Worm (Caenorhabditis elegans) whole organism, L2 larva: ENCODE measurements around the gene ckb-1.

Experiments used
- C34F6.9 ChIP-seq: fragments of 150-350 bp; optimal IDR thresholded peaks from 2 replicates; lab custom pipeline; 2014; ENCODE audit warnings: missing biosample characterization, missing genetic modification characterization
- F13H6.1 ChIP-seq: sonication (generic microtip); optimal IDR thresholded peaks from 2 replicates; lab custom pipeline; 2016; ENCODE audit warnings: missing genetic modification characterization, missing compliant biosample characterization
- ZK546.5 ChIP-seq: sonication (generic microtip); optimal IDR thresholded peaks from 2 replicates; lab custom pipeline; 2017; ENCODE audit warnings: missing biosample characterization, missing genetic modification characterization
- alr-1 ChIP-seq: fragments of 150-350 bp; optimal IDR thresholded peaks from 2 replicates; lab custom pipeline; 2014; ENCODE audit warnings: missing biosample characterization, missing genetic modification characterization
- aly-2 ChIP-seq: fragments of 150-350 bp; optimal IDR thresholded peaks from 2 replicates; lab custom pipeline; 2014; ENCODE audit warnings: missing biosample characterization, missing genetic modification characterization
- blmp-1 ChIP-seq: sonication (generic microtip); optimal IDR thresholded peaks from 2 replicates; lab custom pipeline; 2017; ENCODE audit warnings: missing genetic modification characterization, mild to moderate bottlenecking, missing compliant biosample characterization, antibody characterized with exemption, moderate library complexity; ENCODE audit not compliant: insufficient read depth
- ceh-82 ChIP-seq: fragments of 150-350 bp; optimal IDR thresholded peaks from 2 replicates; lab custom pipeline; 2014; ENCODE audit warnings: missing biosample characterization, missing genetic modification characterization
- crh-2 ChIP-seq: sonication (generic microtip); optimal IDR thresholded peaks from 2 replicates; lab custom pipeline; 2017; ENCODE audit warnings: missing biosample characterization, missing genetic modification characterization
- dmd-4 ChIP-seq: sonication (generic microtip); optimal IDR thresholded peaks from 2 replicates; lab custom pipeline; 2017; ENCODE audit warnings: missing biosample characterization, missing genetic modification characterization
- elt-1 ChIP-seq: fragments of 150-350 bp; optimal IDR thresholded peaks from 2 replicates; lab custom pipeline; 2014; ENCODE audit warnings: missing biosample characterization, missing genetic modification characterization
- fos-1 ChIP-seq: fragments of 150-350 bp; optimal IDR thresholded peaks from 2 replicates; lab custom pipeline; 2014; ENCODE audit warnings: missing biosample characterization, missing genetic modification characterization
- gmeb-1 ChIP-seq: fragments of 150-350 bp; optimal IDR thresholded peaks from 2 replicates; lab custom pipeline; 2014; ENCODE audit warnings: missing biosample characterization, missing genetic modification characterization
- lin-11 ChIP-seq: fragments of 150-350 bp; sonication (generic microtip); optimal IDR thresholded peaks from 2 replicates; lab custom pipeline; 2014; ENCODE audit warnings: missing biosample characterization, missing genetic modification characterization, inconsistent platforms, mixed read lengths
- lin-13 ChIP-seq: fragments of 150-350 bp; optimal IDR thresholded peaks from 2 replicates; lab custom pipeline; 2014; ENCODE audit warnings: missing biosample characterization, missing genetic modification reagents, missing genetic modification characterization
- lsy-2 ChIP-seq, 2 experiments: fragments of 150-350 bp in 1 of 2; sonication (generic microtip) in 1 of 2; optimal IDR thresholded peaks; 2 replicates each; lab custom pipeline; 2014 to 2017; ENCODE audit warnings: missing biosample characterization in 2 of 2, missing genetic modification characterization in 2 of 2
- mab-5 ChIP-seq: fragments of 150-350 bp; optimal IDR thresholded peaks from 2 replicates; lab custom pipeline; 2014; ENCODE audit warnings: missing biosample characterization, missing genetic modification characterization
- mbf-1 ChIP-seq: sonication (generic microtip); optimal IDR thresholded peaks from 2 replicates; lab custom pipeline; 2017; ENCODE audit warnings: missing biosample characterization, missing genetic modification characterization
- mdl-1 ChIP-seq, 2 experiments: fragments of 150-350 bp in 1 of 2; sonication (generic microtip) in 1 of 2; optimal IDR thresholded peaks; 2 replicates each; lab custom pipeline; 2017; ENCODE audit warnings: missing biosample characterization in 2 of 2, missing genetic modification characterization in 2 of 2
- nhr-11 ChIP-seq: fragments of 150-350 bp; optimal IDR thresholded peaks from 2 replicates; lab custom pipeline; 2014; ENCODE audit warnings: missing biosample characterization, missing genetic modification characterization
- nhr-129 ChIP-seq: fragments of 150-350 bp; optimal IDR thresholded peaks from 2 replicates; lab custom pipeline; 2014; ENCODE audit warnings: missing biosample characterization, missing genetic modification characterization
- nhr-21 ChIP-seq: fragments of 150-350 bp; optimal IDR thresholded peaks from 2 replicates; lab custom pipeline; 2014; ENCODE audit warnings: missing biosample characterization, missing genetic modification characterization
- nhr-23 ChIP-seq: fragments of 150-350 bp; optimal IDR thresholded peaks from 2 replicates; lab custom pipeline; 2014; ENCODE audit warnings: missing biosample characterization, missing genetic modification reagents, missing genetic modification characterization
- nhr-237 ChIP-seq: fragments of 150-350 bp; optimal IDR thresholded peaks from 2 replicates; lab custom pipeline; 2014; ENCODE audit warnings: missing biosample characterization, missing genetic modification characterization
- nhr-25 ChIP-seq: fragments of 150-350 bp; sonication (generic microtip); optimal IDR thresholded peaks from 3 replicates; lab custom pipeline; 2014; ENCODE audit warnings: missing biosample characterization, missing genetic modification characterization
- nhr-6 ChIP-seq: fragments of 150-350 bp; optimal IDR thresholded peaks from 2 replicates; lab custom pipeline; 2014; ENCODE audit warnings: missing biosample characterization, missing genetic modification characterization
- nhr-77 ChIP-seq: fragments of 150-350 bp; optimal IDR thresholded peaks from 2 replicates; lab custom pipeline; 2014; ENCODE audit warnings: missing biosample characterization, missing genetic modification characterization
- skn-1 ChIP-seq: sonication (generic microtip); optimal IDR thresholded peaks from 2 replicates; lab custom pipeline; 2017; ENCODE audit warnings: missing biosample characterization, missing genetic modification characterization
- sma-3 ChIP-seq: sonication (generic microtip); optimal IDR thresholded peaks from 2 replicates; lab custom pipeline; 2016; ENCODE audit warnings: missing genetic modification reagents, missing genetic modification characterization, missing compliant biosample characterization
- sma-9 ChIP-seq, 2 experiments: fragments of 150-350 bp in 1 of 2; sonication (generic microtip) in 1 of 2; optimal IDR thresholded peaks; 2 replicates each; lab custom pipeline; 2014 to 2016; ENCODE audit warnings: missing genetic modification characterization in 2 of 2, mild to moderate bottlenecking in 1 of 2, missing biosample characterization in 1 of 2, missing compliant biosample characterization in 1 of 2, missing genetic modification reagents in 1 of 2, moderate library complexity in 1 of 2
- snpc-4 ChIP-seq: fragments of 150-350 bp; optimal IDR thresholded peaks from 2 replicates; lab custom pipeline; 2014; ENCODE audit warnings: missing biosample characterization, missing genetic modification characterization
- unc-39 ChIP-seq: fragments of 150-350 bp; optimal IDR thresholded peaks from 2 replicates; lab custom pipeline; 2014; ENCODE audit warnings: missing biosample characterization, missing genetic modification characterization
- unc-55 ChIP-seq: fragments of 150-350 bp; sonication (generic microtip); optimal IDR thresholded peaks from 3 replicates; lab custom pipeline; 2014; ENCODE audit warnings: missing biosample characterization, missing genetic modification reagents, missing genetic modification characterization
- unc-62 ChIP-seq: fragments of 150-350 bp; optimal IDR thresholded peaks from 2 replicates; lab custom pipeline; 2014; ENCODE audit warnings: missing biosample characterization, missing genetic modification reagents, missing genetic modification characterization
- zag-1 ChIP-seq: fragments of 150-350 bp; optimal IDR thresholded peaks from 2 replicates; lab custom pipeline; 2014; ENCODE audit warnings: missing biosample characterization, missing genetic modification characterization
- ztf-1 ChIP-seq: fragments of 200-800 bp; sonication (Bioruptor generic); conservative IDR thresholded peaks from 2 replicates; pipeline ENCODE4 v1.3.6; 2022; ENCODE audit warnings: missing genetic modification characterization, missing compliant biosample characterization
- ztf-11 ChIP-seq: sonication (generic microtip); optimal IDR thresholded peaks from 2 replicates; lab custom pipeline; 2017; ENCODE audit warnings: missing biosample characterization, missing genetic modification characterization
- ztf-4 ChIP-seq: fragments of 150-350 bp; optimal IDR thresholded peaks from 2 replicates; lab custom pipeline; 2014; ENCODE audit warnings: missing biosample characterization, missing genetic modification characterization

Gene ckb-1

ce11 chrIII:4323859-4324258 is 41.2 kb upstream of the ckb-1 start, which contains the start of gene H38K22.9:
H38K22.9 (plus strand) TSS chrIII:4324159.
- TF ChIP-seq mab-5 (tag; lab: Kevin White, UChicago) (no peak), nhr-25 (tag; lab: Kevin White, UChicago) (no peak), mdl-1 (tag; optimal IDR thresholded peaks at IDR 0.05; lab: Kevin White, UChicago) (no peak), alr-1 (tag; lab: Kevin White, UChicago) (no peak), ztf-11 (no peak), C34F6.9 (tag; lab: Kevin White, UChicago) (no peak), ztf-4 (no peak), nhr-11 (tag; lab: Kevin White, UChicago) (no peak), mbf-1 (no peak), F13H6.1 (tag; lab: Kevin White, UChicago) (no peak), sma-3 (GFP tag; lab: Kevin White, UChicago) (no peak), elt-1 (tag; lab: Kevin White, UChicago) (no peak), nhr-23 (tag; lab: Kevin White, UChicago) (no peak), dmd-4 (tag; lab: Kevin White, UChicago) (no peak), snpc-4 (tag; lab: Kevin White, UChicago) (no peak), ztf-1 (GFP tag; lab: Robert Waterston, UW) (no peak), nhr-129 (no peak), nhr-237 (tag; lab: Kevin White, UChicago) (no peak), aly-2 (no peak), nhr-6 (tag; lab: Kevin White, UChicago) (no peak)
- TF ChIP-seq, all 48 proteins: peak for 0

ce11 chrIII:4328208-4328987 is 36.7 kb upstream of the ckb-1 start:
- TF ChIP-seq crh-2 (peak; percentile 12), nhr-25 (tag; lab: Kevin White, UChicago) (peak; percentile 26), nhr-21 (tag; lab: Kevin White, UChicago) (peak; percentile 38), blmp-1 (tag; lab: Kevin White, UChicago) (peak; percentile 66), F13H6.1 (tag; lab: Kevin White, UChicago) (no peak), lsy-2 (tag; optimal IDR thresholded peaks at IDR 0.05; lab: Kevin White, UChicago) (no peak), ztf-11 (no peak), fos-1 (peak; percentile 33)

DNA sequence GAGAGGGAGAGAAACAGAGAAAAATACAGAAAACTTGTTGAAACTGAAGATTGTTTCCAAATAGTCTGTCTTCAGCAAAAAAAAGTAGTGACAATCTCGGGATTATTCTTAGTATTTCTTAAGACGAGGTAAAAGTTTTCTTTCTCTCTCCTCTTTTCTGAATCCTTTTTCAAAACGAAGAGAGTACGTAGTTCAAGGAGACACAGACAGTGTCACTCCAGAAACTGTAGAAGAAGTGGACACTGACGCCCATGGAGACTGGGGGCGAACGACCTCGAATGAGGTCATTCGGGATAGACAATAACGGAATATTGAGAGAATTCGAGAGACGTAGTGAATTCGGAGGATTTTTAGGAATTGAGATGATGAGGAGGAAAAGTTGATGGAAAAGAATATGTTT is 34.1 kb upstream of the ckb-1 start, which contains the start of gene gly-6:
TSS of gene gly-6 (minus strand) at position 245 of the 400 bp plus-strand sequence.
- TF ChIP-seq skn-1 (tag; lab: Kevin White, UChicago) = no peak
- no peak for TF ChIP-seq aly-2
- TF ChIP-seq mab-5 (tag; lab: Kevin White, UChicago) = no peak
- TF ChIP-seq nhr-25 (tag; lab: Kevin White, UChicago) = peak; percentile 61

DNA sequence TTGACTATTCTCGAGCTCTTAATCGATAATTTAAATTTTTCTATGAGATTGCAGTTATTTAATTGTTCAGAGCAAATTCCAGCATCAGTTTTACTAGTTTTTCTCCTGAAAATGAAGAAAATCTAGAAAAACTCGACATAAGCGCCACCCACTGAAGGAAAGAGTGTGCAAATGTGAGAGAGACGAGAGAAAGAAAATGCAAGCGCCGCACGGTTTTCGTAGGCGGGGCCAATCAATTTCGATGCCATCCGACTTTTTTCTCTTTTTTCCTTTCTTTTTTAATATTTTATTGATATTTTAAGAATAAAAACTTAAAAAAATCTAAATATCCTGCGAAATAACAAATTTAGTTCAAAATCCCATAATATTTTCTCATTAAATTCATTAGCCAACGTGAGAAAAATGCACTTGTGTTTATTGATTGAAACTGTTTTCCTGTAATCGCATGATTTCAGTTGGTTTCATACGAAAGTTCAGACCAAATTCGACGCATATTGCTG is 32.5 kb upstream of the ckb-1 start, which contains the start of gene cdk-12:
TSS of gene cdk-12 (plus strand) at position 450 of the 500 bp plus-strand sequence.
- TF ChIP-seq unc-55 (GFP tag; lab: Kevin White, UChicago) (peak; percentile 73), nhr-77 (no peak), sma-9 (GFP tag; optimal IDR thresholded peaks at IDR 0.05; lab: Kevin White, UChicago) (peak; percentile 39), sma-9 (tag; optimal IDR thresholded peaks at IDR 0.05; lab: Kevin White, UChicago) (no peak), unc-39 (no peak), nhr-11 (tag; lab: Kevin White, UChicago) (no peak), F13H6.1 (tag; lab: Kevin White, UChicago) (peak; percentile 16), aly-2 (no peak), nhr-21 (tag; lab: Kevin White, UChicago) (no peak), lin-13 (GFP tag; lab: Kevin White, UChicago) (peak; percentile 26), unc-62 (GFP tag; lab: Kevin White, UChicago) (no peak), ceh-82 (tag; lab: Kevin White, UChicago) (no peak), C34F6.9 (tag; lab: Kevin White, UChicago) (peak; percentile 75), ZK546.5 (tag; lab: Kevin White, UChicago) (no peak), snpc-4 (tag; lab: Kevin White, UChicago) (peak; percentile 34), lsy-2 (tag; optimal IDR thresholded peaks at IDR 0.05; lab: Kevin White, UChicago) (peak in 1 of 2 experiments; percentile 65), blmp-1 (tag; lab: Kevin White, UChicago) (no peak), zag-1 (tag; lab: Kevin White, UChicago) (no peak), sma-3 (GFP tag; lab: Kevin White, UChicago) (peak; percentile 3), nhr-23 (tag; lab: Kevin White, UChicago) (no peak), ztf-1 (GFP tag; lab: Robert Waterston, UW) (no peak), gmeb-1 (tag; lab: Kevin White, UChicago) (peak; percentile 38), elt-1 (tag; lab: Kevin White, UChicago) (no peak), crh-2 (peak; percentile 47), mbf-1 (no peak), lin-11 (tag; lab: Kevin White, UChicago) (no peak), nhr-129 (peak; percentile 3), dmd-4 (tag; lab: Kevin White, UChicago) (no peak)
